Worm (Caenorhabditis elegans) whole organism, late embryonic: Measurements from ENCODE around the gene abts-2.

Experiments
- ahr-1 ChIP-seq: sonication (generic microtip); optimal IDR thresholded peaks from 2 replicates; lab custom pipeline; 2016; ENCODE audit warnings: missing genetic modification characterization, missing compliant biosample characterization
- ama-1 ChIP-seq: fragments of 150-350 bp; optimal IDR thresholded peaks from 2 replicates; lab custom pipeline; 2014
- ceh-18 ChIP-seq: sonication (generic microtip); optimal IDR thresholded peaks from 2 replicates; lab custom pipeline; 2016; ENCODE audit warnings: missing genetic modification characterization, missing compliant biosample characterization
- ceh-34 ChIP-seq: sonication (generic microtip); optimal IDR thresholded peaks from 2 replicates; lab custom pipeline; 2016; ENCODE audit warnings: mild to moderate bottlenecking, missing genetic modification characterization, missing compliant biosample characterization
- ets-4 ChIP-seq: sonication (generic microtip); optimal IDR thresholded peaks from 2 replicates; lab custom pipeline; 2016; ENCODE audit warnings: missing genetic modification characterization, missing compliant biosample characterization
- eyg-1 ChIP-seq: sonication (generic microtip); optimal IDR thresholded peaks from 2 replicates; lab custom pipeline; 2016; ENCODE audit warnings: missing genotype, missing genetic modification characterization, missing compliant biosample characterization
- fkh-10 ChIP-seq: fragments of 150-350 bp; optimal IDR thresholded peaks from 2 replicates; lab custom pipeline; 2014; ENCODE audit warnings: missing biosample characterization, missing genetic modification reagents, missing genetic modification characterization
- fkh-6 ChIP-seq: sonication (generic microtip); optimal IDR thresholded peaks from 2 replicates; lab custom pipeline; 2016; ENCODE audit warnings: missing genetic modification characterization, missing compliant biosample characterization
- hlh-13 ChIP-seq: fragments of 200-800 bp; sonication (Bioruptor generic); optimal IDR thresholded peaks from 2 replicates; lab custom pipeline; 2018; ENCODE audit warnings: mild to moderate bottlenecking, missing genetic modification characterization, missing compliant biosample characterization
- hlh-15 ChIP-seq: sonication (generic microtip); optimal IDR thresholded peaks from 2 replicates; lab custom pipeline; 2016; ENCODE audit warnings: missing genetic modification characterization, missing compliant biosample characterization
- mec-3 ChIP-seq: sonication (generic microtip); optimal IDR thresholded peaks from 2 replicates; lab custom pipeline; 2016; ENCODE audit warnings: borderline replicate concordance, missing genetic modification characterization, missing compliant biosample characterization
- pha-4 ChIP-seq: fragments of 150-350 bp; optimal IDR thresholded peaks from 2 replicates; lab custom pipeline; 2018; ENCODE audit warnings: missing biosample characterization, missing genetic modification reagents, missing genetic modification characterization
- pqm-1 ChIP-seq: sonication (generic microtip); optimal IDR thresholded peaks from 2 replicates; lab custom pipeline; 2016; ENCODE audit warnings: missing genetic modification characterization, missing compliant biosample characterization
- sox-4 ChIP-seq: sonication (generic microtip); optimal IDR thresholded peaks from 2 replicates; lab custom pipeline; 2017; ENCODE audit warnings: mild to moderate bottlenecking, missing genetic modification characterization, inconsistent platforms, missing compliant biosample characterization

- TF ChIP-seq ets-4 (no peak), ceh-34 (tag; lab: Kevin White, UChicago) (no peak), ama-1 (lab: Kevin White, UChicago) (no peak), ceh-18 (tag; lab: Kevin White, UChicago) (no peak), pha-4 (no peak), hlh-13 (GFP tag; lab: Kevin White, UChicago) (no peak), hlh-15 (no peak), sox-4 (tag; lab: Kevin White, UChicago) (no peak), eyg-1 (tag; lab: Kevin White, UChicago) (no peak), fkh-10 (GFP tag; lab: Kevin White, UChicago) (no peak), pqm-1 (no peak), ahr-1 (tag; lab: Kevin White, UChicago) (no peak), fkh-6 (tag; lab: Kevin White, UChicago) (no peak), mec-3 (tag; lab: Kevin White, UChicago) (no peak)
Measured at ce11 chrX:11591620-11592019, 6.1 kb downstream of the abts-2 start, which contains the start of gene F52D10.2.
